Worm (Caenorhabditis elegans) whole organism, L4/young adult: Measurements from ENCODE around the gene degl-2.

Experiments
- dao-5 ChIP-seq: sonication (generic microtip); optimal IDR thresholded peaks from 2 replicates; lab custom pipeline; 2016; ENCODE audit warnings: missing genotype, missing genetic modification characterization, moderate library complexity, missing compliant biosample characterization
- him-1 ChIP-seq: sonication (generic microtip); optimal IDR thresholded peaks from 2 replicates; lab custom pipeline; 2016; ENCODE audit warnings: missing genotype, missing genetic modification reagents, missing genetic modification characterization, missing compliant biosample characterization

DNA sequence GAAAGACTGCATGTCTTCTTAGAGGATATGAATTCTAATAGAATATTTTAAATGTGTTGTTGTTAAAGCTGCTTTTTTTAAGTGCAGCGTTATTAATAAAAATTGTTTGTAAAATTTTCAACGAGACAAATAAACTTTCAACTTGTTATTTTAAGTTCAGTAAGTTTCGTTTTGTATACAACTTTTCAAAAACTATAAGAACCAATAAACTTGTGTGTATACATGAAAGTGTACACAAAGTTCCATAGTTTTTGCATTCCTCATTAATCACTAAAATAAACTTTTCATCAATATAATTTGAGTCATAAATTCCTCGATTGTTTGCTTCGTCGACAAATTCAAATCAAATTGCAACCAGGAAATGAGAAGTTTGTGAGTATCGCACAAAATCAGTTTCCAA, 5.4 kb downstream of the degl-2 start, which contains the start of gene srm-3:
- TF ChIP-seq him-1 (tag; lab: Kevin White, UChicago) (no peak), dao-5 (tag; lab: Kevin White, UChicago) (no peak)
